Comparison of ENCODE assay signal across 3 fruit fly cellular contexts in genomic region chr3L:18834924-18835323, dm6.
TF ChIP-seq lines count a peak whose summit lies in the region.

No protein-coding gene starts in this region.

- TF ChIP-seq CTCF in whole organism, embryonic (GFP tag; optimal IDR thresholded peaks at IDR 0.05; lab: Kevin White, UChicago), result no peak

TF ChIP-seq in whole organism, embryonic, 481 proteins besides CTCF, POLR2A, EP300 and RAD21 (continues in another document):
- TF ChIP-seq hbn (GFP tag; IDR thresholded peaks at IDR 0.05; lab: Robert Waterston, UW; ENCODE audit: partially characterized antibody), result no peak
- peak; percentile 13 for TF ChIP-seq Trl (optimal IDR thresholded peaks at IDR 0.05; lab: Kevin White, UChicago)
- TF ChIP-seq Trl (GFP tag; optimal IDR thresholded peaks at IDR 0.05; lab: Kevin White, UChicago), result no peak
- TF ChIP-seq CG4730 (GFP tag; IDR thresholded peaks at IDR 0.05; lab: Robert Waterston, UW), result no peak
- no peak for TF ChIP-seq sim (GFP tag; IDR thresholded peaks at IDR 0.05; lab: Robert Waterston, UW)
- no peak for TF ChIP-seq CG17328 (GFP tag; IDR thresholded peaks at IDR 0.05; lab: Robert Waterston, UW)
- no peak for TF ChIP-seq ato (GFP tag; IDR thresholded peaks at IDR 0.05; lab: Robert Waterston, UW; ENCODE audit: partially characterized antibody)
- TF ChIP-seq al (GFP tag; IDR thresholded peaks at IDR 0.05; lab: Robert Waterston, UW), result no peak
- no peak for TF ChIP-seq Atf-2 (GFP tag; optimal IDR thresholded peaks at IDR 0.05; lab: Kevin White, UChicago)
- TF ChIP-seq grn (GFP tag; optimal IDR thresholded peaks at IDR 0.05; lab: Kevin White, UChicago), result peak; percentile 73
- TF ChIP-seq dm (GFP tag; optimal IDR thresholded peaks at IDR 0.05; lab: Kevin White, UChicago), result no peak
- TF ChIP-seq CG11085 (GFP tag; IDR thresholded peaks at IDR 0.05; lab: Robert Waterston, UW), result no peak
- TF ChIP-seq HmgZ (tag; optimal IDR thresholded peaks at IDR 0.05; lab: Kevin White, UChicago), result peak; percentile 4
- TF ChIP-seq CG34376 (GFP tag; optimal IDR thresholded peaks at IDR 0.05; lab: Kevin White, UChicago), result peak; percentile 30
- TF ChIP-seq CG7786 (GFP tag; optimal IDR thresholded peaks at IDR 0.05; lab: Kevin White, UChicago), result no peak
- no peak for TF ChIP-seq CG3847 (GFP tag; IDR thresholded peaks at IDR 0.05; lab: Robert Waterston, UW)
- no peak for TF ChIP-seq sc (optimal IDR thresholded peaks at IDR 0.05; lab: Kevin White, UChicago)
- TF ChIP-seq sc (GFP tag; optimal IDR thresholded peaks at IDR 0.05; lab: Kevin White, UChicago), result no peak
- no peak for TF ChIP-seq CG4707 (GFP tag; optimal IDR thresholded peaks at IDR 0.05; lab: Kevin White, UChicago)
- no peak for TF ChIP-seq CG17829 (tag; optimal IDR thresholded peaks at IDR 0.05; lab: Kevin White, UChicago)
- no peak for TF ChIP-seq CG10979 (tag; optimal IDR thresholded peaks at IDR 0.05; lab: Kevin White, UChicago)
- peak; percentile 53 for TF ChIP-seq CG3065 (GFP tag; optimal IDR thresholded peaks at IDR 0.05; lab: Kevin White, UChicago)
- TF ChIP-seq MTF-1 (GFP tag; optimal IDR thresholded peaks at IDR 0.05; lab: Kevin White, UChicago; ENCODE audit: borderline replicate concordance), result no peak
- TF ChIP-seq CG4360 (GFP tag; IDR thresholded peaks at IDR 0.05; lab: Robert Waterston, UW), result no peak
- TF ChIP-seq zen2 (GFP tag; IDR thresholded peaks at IDR 0.05; lab: Robert Waterston, UW; ENCODE audit: partially characterized antibody), result no peak
- no peak for TF ChIP-seq sens (GFP tag; lab: Kevin White, UChicago)
- TF ChIP-seq Fer3 (tag; optimal IDR thresholded peaks at IDR 0.05; lab: Kevin White, UChicago), result no peak
- no peak for TF ChIP-seq Bgb (GFP tag; IDR thresholded peaks at IDR 0.05; lab: Robert Waterston, UW; ENCODE audit: partially characterized antibody)
- TF ChIP-seq TFAM (GFP tag; optimal IDR thresholded peaks at IDR 0.05; lab: Kevin White, UChicago), result no peak
- TF ChIP-seq Atf6 (GFP tag; IDR thresholded peaks at IDR 0.05; lab: Robert Waterston, UW), result no peak
- TF ChIP-seq pan (optimal IDR thresholded peaks at IDR 0.05; lab: Kevin White, UChicago), result no peak
- no peak for TF ChIP-seq pan (GFP tag; optimal IDR thresholded peaks at IDR 0.05 in 1 of 2, IDR thresholded peaks at IDR 0.05 in 1 of 2)

TF ChIP-seq in whole organism, prepupa, 60 proteins besides CTCF, POLR2A, EP300 and RAD21:
- TF ChIP-seq Lpt (GFP tag; optimal IDR thresholded peaks at IDR 0.05; lab: Kevin White, UChicago) (no peak), svp (GFP tag; lab: Kevin White, UChicago) (peak; percentile 92), Eip78C (GFP tag; lab: Kevin White, UChicago) (peak; percentile 21)

TF ChIP-seq in whole organism, pupa, 21 proteins besides CTCF, POLR2A, EP300 and RAD21:
- TF ChIP-seq rn (GFP tag; IDR thresholded peaks at IDR 0.05; lab: Robert Waterston, UW), result no peak
- no peak for TF ChIP-seq fd96Ca (GFP tag; IDR thresholded peaks at IDR 0.05; lab: Robert Waterston, UW)
- TF ChIP-seq CG15710 (tag; optimal IDR thresholded peaks at IDR 0.05; lab: Kevin White, UChicago), result no peak
- TF ChIP-seq EcR (GFP tag; optimal IDR thresholded peaks at IDR 0.05; lab: Kevin White, UChicago), result peak; percentile 65
